Fruit fly (Drosophila melanogaster) whole organism, pupa: ENCODE results near the gene Nse4.

ENCODE experiments used
- CG10348 ChIP-seq: fragments of 200-800 bp; sonication (Bioruptor generic); IDR thresholded peaks from 2 replicates; pipeline ENCODE4 v1.3.6; 2022; ENCODE audit warnings: missing biosample characterization, missing genetic modification characterization
- CG12605 ChIP-seq: fragments of 200-800 bp; sonication (Bioruptor generic); IDR thresholded peaks from 2 replicates; pipeline ENCODE4 v1.3.6; 2022; ENCODE audit warnings: missing biosample characterization, missing genetic modification characterization
- CG13204 ChIP-seq: fragments of 200-800 bp; sonication (Bioruptor generic); optimal IDR thresholded peaks from 2 replicates; lab custom pipeline; 2018; ENCODE audit warnings: missing biosample characterization, mild to moderate bottlenecking, missing genetic modification characterization, moderate library complexity
- CG14655 ChIP-seq: fragments of 200-800 bp; sonication (Bioruptor generic); optimal IDR thresholded peaks from 3 replicates; lab custom pipeline; 2017; ENCODE audit warnings: mild to moderate bottlenecking, missing biosample characterization, missing genetic modification reagents, missing genetic modification characterization
- CG15710 ChIP-seq: fragments of 200-800 bp; sonication (Bioruptor generic); optimal IDR thresholded peaks from 2 replicates; lab custom pipeline; 2018; ENCODE audit warnings: missing biosample characterization, mild to moderate bottlenecking, missing genetic modification characterization, moderate library complexity
- CG17806 ChIP-seq: fragments of 200-800 bp; sonication (Bioruptor generic); optimal IDR thresholded peaks from 2 replicates; lab custom pipeline; 2018; ENCODE audit warnings: missing biosample characterization, mild to moderate bottlenecking, missing genetic modification characterization, moderate library complexity
- CG32121 ChIP-seq: fragments of 200-800 bp; sonication (Bioruptor generic); IDR thresholded peaks from 2 replicates; pipeline ENCODE4 v1.3.6; 2022; ENCODE audit warnings: missing biosample characterization, missing genetic modification characterization
- CG34367 ChIP-seq: fragments of 200-800 bp; sonication (Bioruptor generic); optimal IDR thresholded peaks from 2 replicates; lab custom pipeline; 2018; ENCODE audit warnings: missing biosample characterization, mild to moderate bottlenecking, missing genetic modification characterization
- CG4496 ChIP-seq: fragments of 200-800 bp; sonication (Bioruptor generic); IDR thresholded peaks from 3 replicates; pipeline ENCODE4 v1.3.6; 2022; ENCODE audit warnings: missing biosample characterization, missing genetic modification characterization
- CG8159 ChIP-seq: fragments of 200-800 bp; sonication (Bioruptor generic); optimal IDR thresholded peaks from 3 replicates; lab custom pipeline; 2018; ENCODE audit warnings: missing biosample characterization, mild to moderate bottlenecking, missing genetic modification characterization, moderate library complexity
- CG8301 ChIP-seq: fragments of 200-800 bp; sonication (Bioruptor generic); optimal IDR thresholded peaks from 2 replicates; lab custom pipeline; 2018; ENCODE audit warnings: missing biosample characterization, mild to moderate bottlenecking, missing genetic modification characterization
- CG9948 ChIP-seq: fragments of 200-800 bp; sonication (Bioruptor generic); optimal IDR thresholded peaks from 2 replicates; lab custom pipeline; 2018; ENCODE audit warnings: missing biosample characterization, mild to moderate bottlenecking, missing genetic modification characterization, moderate library complexity
- D1 ChIP-seq: fragments of 200-800 bp; sonication (Bioruptor generic); optimal IDR thresholded peaks from 2 replicates; lab custom pipeline; 2018; ENCODE audit warnings: missing biosample characterization, mild to moderate bottlenecking, missing genetic modification characterization, moderate library complexity
- EcR ChIP-seq: fragments of 200-800 bp; sonication (Bioruptor generic); optimal IDR thresholded peaks from 3 replicates; lab custom pipeline; 2019; ENCODE audit warnings: missing biosample characterization, missing genetic modification characterization, mild to moderate bottlenecking, moderate library complexity, missing genetic modification reagents
- Ets98B ChIP-seq: fragments of 200-800 bp; sonication (Bioruptor generic); IDR thresholded peaks from 2 replicates; pipeline ENCODE4 v1.3.6; 2022; ENCODE audit warnings: missing biosample characterization, missing genetic modification characterization
- Pif1A ChIP-seq: fragments of 200-800 bp; sonication (Bioruptor generic); optimal IDR thresholded peaks from 3 replicates; lab custom pipeline; 2016; ENCODE audit warnings: missing biosample characterization, missing genetic modification characterization
- Pif1B ChIP-seq: fragments of 200-800 bp; sonication (Bioruptor generic); optimal IDR thresholded peaks from 3 replicates; lab custom pipeline; 2016; ENCODE audit warnings: missing biosample characterization, missing genetic modification characterization
- Snoo ChIP-seq: fragments of 200-800 bp; sonication (Bioruptor generic); optimal IDR thresholded peaks from 3 replicates; lab custom pipeline; 2017; ENCODE audit warnings: missing biosample characterization, mild to moderate bottlenecking, missing genetic modification characterization, inconsistent platforms
- fd96Ca ChIP-seq: fragments of 200-800 bp; sonication (Bioruptor generic); IDR thresholded peaks from 3 replicates; pipeline ENCODE4 v1.3.6; 2022; ENCODE audit warnings: missing biosample characterization, missing genetic modification characterization
- gl ChIP-seq: fragments of 200-800 bp; sonication (Bioruptor generic); optimal IDR thresholded peaks from 2 replicates; lab custom pipeline; 2018; ENCODE audit warnings: missing biosample characterization, mild to moderate bottlenecking, missing genetic modification characterization
- rn ChIP-seq: fragments of 200-800 bp; sonication (Bioruptor generic); IDR thresholded peaks from 2 replicates; pipeline ENCODE4 v1.3.6; 2022; ENCODE audit warnings: missing biosample characterization, missing genetic modification characterization

Nse4 gene

dm6 chr2L:10435606-10436160, 3.6 kb upstream of the Nse4 start, which contains the start of the genes TBC1D16 and holn1:
TSS of gene TBC1D16 (minus strand) at chr2L:10435656.
TSS of gene holn1 (plus strand) at chr2L:10435995.
- TF ChIP-seq CG17806 (tag; lab: Kevin White, UChicago), result no peak
- TF ChIP-seq gl, result no peak
- TF ChIP-seq CG14655, result no peak
- TF ChIP-seq CG10348 (GFP tag; lab: Robert Waterston, UW), result no peak
- TF ChIP-seq CG15710, result no peak
- no peak for TF ChIP-seq CG12605
- TF ChIP-seq Pif1B (GFP tag; lab: Kevin White, UChicago), result no peak
- no peak for TF ChIP-seq Pif1A (GFP tag; lab: Kevin White, UChicago)
- no peak for TF ChIP-seq CG34367
- no peak for TF ChIP-seq CG9948

dm6 chr2L:10437317-10437716, 1.9 kb upstream of the Nse4 start, which contains the start of gene STUB1:
TSS of gene STUB1 (plus strand) at chr2L:10437548.
- TF ChIP-seq Ets98B (GFP tag; lab: Robert Waterston, UW) (no peak), rn (no peak), CG9948 (no peak), CG32121 (GFP tag; lab: Robert Waterston, UW) (no peak), D1 (tag; lab: Kevin White, UChicago) (no peak), Pif1B (GFP tag; lab: Kevin White, UChicago) (no peak), CG8159 (tag; lab: Kevin White, UChicago) (no peak), Pif1A (GFP tag; lab: Kevin White, UChicago) (no peak), Snoo (tag; lab: Kevin White, UChicago) (no peak)

dm6 chr2L:10442048-10442790, 3.0 kb downstream of the Nse4 start, which contains the start of gene loh:
TSS of gene loh (plus strand) at chr2L:10442534.
- no peak for TF ChIP-seq CG17806 (tag; lab: Kevin White, UChicago)
- TF ChIP-seq CG10348 (GFP tag; lab: Robert Waterston, UW), result no peak
- no peak for TF ChIP-seq rn
- peak; percentile 41 for TF ChIP-seq Snoo (tag; lab: Kevin White, UChicago)
- TF ChIP-seq Pif1A (GFP tag; lab: Kevin White, UChicago), result no peak
- TF ChIP-seq CG13204 (GFP tag; lab: Kevin White, UChicago), result no peak

- TF ChIP-seq Pif1B (GFP tag; lab: Kevin White, UChicago) (no peak), EcR (GFP tag; lab: Kevin White, UChicago) (no peak), Snoo (tag; lab: Kevin White, UChicago) (no peak), CG34367 (no peak), CG15710 (no peak), Ets98B (GFP tag; lab: Robert Waterston, UW) (no peak), fd96Ca (GFP tag; lab: Robert Waterston, UW) (no peak), CG8301 (tag; lab: Kevin White, UChicago) (no peak), Pif1A (GFP tag; lab: Kevin White, UChicago) (no peak), CG17806 (tag; lab: Kevin White, UChicago) (no peak)
Observed at dm6 chr2L:10452296-10452695, 13.1 kb downstream of the Nse4 start, which contains the start of gene ppk10. TSS of gene ppk10 (minus strand) at chr2L:10452396.

DNA sequence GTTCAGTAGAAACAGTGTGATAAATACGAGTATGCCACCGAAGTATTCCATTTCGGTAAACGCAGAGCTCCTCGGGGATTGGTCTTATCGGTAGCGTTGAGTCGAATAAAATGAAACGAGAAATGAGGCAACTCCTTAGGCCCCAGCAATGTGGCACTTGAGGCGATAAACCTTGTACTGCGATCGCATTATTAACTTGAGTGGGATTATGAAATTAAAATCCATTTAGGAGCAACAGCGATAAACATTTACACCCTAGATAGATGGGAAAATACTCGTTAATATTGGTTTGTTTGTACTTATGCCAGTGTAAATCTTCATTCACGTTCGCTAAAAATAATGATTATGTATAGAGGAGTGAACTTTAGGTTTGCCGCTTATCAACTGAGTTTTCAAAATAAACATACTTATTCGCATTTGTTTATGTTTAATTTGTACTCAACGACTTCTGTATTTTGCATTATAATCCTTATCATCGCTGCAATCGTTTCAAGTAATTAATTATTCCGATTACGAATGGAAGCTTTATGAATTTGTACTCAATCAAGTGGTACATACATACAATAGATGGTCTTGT, 16.8 kb downstream of the Nse4 start:
- no peak for TF ChIP-seq CG12605
- no peak for TF ChIP-seq CG10348 (GFP tag; lab: Robert Waterston, UW)
- TF ChIP-seq D1 (tag; lab: Kevin White, UChicago), result no peak
- TF ChIP-seq CG32121 (GFP tag; lab: Robert Waterston, UW), result no peak
- no peak for TF ChIP-seq rn
- no peak for TF ChIP-seq CG4496 (GFP tag; lab: Robert Waterston, UW)
- no peak for TF ChIP-seq EcR (GFP tag; lab: Kevin White, UChicago)
- no peak for TF ChIP-seq Ets98B (GFP tag; lab: Robert Waterston, UW)
- TF ChIP-seq fd96Ca (GFP tag; lab: Robert Waterston, UW), result no peak
- no peak for TF ChIP-seq gl
- no peak for TF ChIP-seq CG8159 (tag; lab: Kevin White, UChicago)
- no peak for TF ChIP-seq CG8301 (tag; lab: Kevin White, UChicago)
- no peak for TF ChIP-seq CG15710
- TF ChIP-seq CG14655, result no peak
- no peak for TF ChIP-seq CG13204 (GFP tag; lab: Kevin White, UChicago)
- TF ChIP-seq CG9948, result no peak
- TF ChIP-seq Pif1B (GFP tag; lab: Kevin White, UChicago), result no peak
- TF ChIP-seq Snoo (tag; lab: Kevin White, UChicago), result no peak
- TF ChIP-seq Pif1A (GFP tag; lab: Kevin White, UChicago), result no peak
- TF ChIP-seq CG17806 (tag; lab: Kevin White, UChicago), result no peak
